Worm (Caenorhabditis elegans) whole organism, late embryonic: ENCODE measurements around the gene ttbk-8.1.

Experiments used
- ceh-2 ChIP-seq: sonication (generic microtip); optimal IDR thresholded peaks from 2 replicates; lab custom pipeline; 2016; ENCODE audit warnings: missing genotype, missing genetic modification characterization, missing compliant biosample characterization
- ceh-45 ChIP-seq: fragments of 200-800 bp; sonication (Bioruptor generic); IDR thresholded peaks from 2 replicates; pipeline ENCODE4 v1.3.6; 2022; ENCODE audit warnings: missing genetic modification reagents, missing genetic modification characterization, missing compliant biosample characterization
- elt-2 ChIP-seq: sonication (generic microtip); optimal IDR thresholded peaks from 2 replicates; lab custom pipeline; 2016; ENCODE audit warnings: missing genetic modification reagents, missing genetic modification characterization, missing compliant biosample characterization
- elt-4 ChIP-seq: sonication (generic microtip); optimal IDR thresholded peaks from 2 replicates; lab custom pipeline; 2016; ENCODE audit warnings: missing genetic modification characterization, missing compliant biosample characterization
- ets-4 ChIP-seq: sonication (generic microtip); optimal IDR thresholded peaks from 2 replicates; lab custom pipeline; 2016; ENCODE audit warnings: missing genetic modification characterization, missing compliant biosample characterization
- lim-6 ChIP-seq: sonication (generic microtip); optimal IDR thresholded peaks from 2 replicates; lab custom pipeline; 2016; ENCODE audit warnings: missing genetic modification characterization, missing compliant biosample characterization
- mec-3 ChIP-seq: sonication (generic microtip); optimal IDR thresholded peaks from 2 replicates; lab custom pipeline; 2016; ENCODE audit warnings: borderline replicate concordance, missing genetic modification characterization, missing compliant biosample characterization
- nfya-1 ChIP-seq: sonication (generic microtip); optimal IDR thresholded peaks from 2 replicates; lab custom pipeline; 2017; ENCODE audit warnings: missing genetic modification characterization, mild to moderate bottlenecking, missing compliant biosample characterization, antibody characterized with exemption, moderate library complexity
- nhr-11 ChIP-seq: fragments of 150-350 bp; optimal IDR thresholded peaks from 2 replicates; lab custom pipeline; 2014; ENCODE audit warnings: missing biosample characterization, missing genetic modification characterization
- nhr-232 ChIP-seq: sonication (generic microtip); optimal IDR thresholded peaks from 2 replicates; lab custom pipeline; 2016; ENCODE audit warnings: missing genetic modification characterization, missing compliant biosample characterization
- pha-4 ChIP-seq: fragments of 150-350 bp; optimal IDR thresholded peaks from 2 replicates; lab custom pipeline; 2018; ENCODE audit warnings: missing biosample characterization, missing genetic modification reagents, missing genetic modification characterization
- pqm-1 ChIP-seq: sonication (generic microtip); optimal IDR thresholded peaks from 2 replicates; lab custom pipeline; 2016; ENCODE audit warnings: missing genetic modification characterization, missing compliant biosample characterization
- rnt-1 ChIP-seq: sonication (generic microtip); optimal IDR thresholded peaks from 2 replicates; lab custom pipeline; 2016; ENCODE audit warnings: missing genetic modification characterization, missing compliant biosample characterization
- tbx-2 ChIP-seq: sonication (generic microtip); optimal IDR thresholded peaks from 2 replicates; lab custom pipeline; 2016; ENCODE audit warnings: missing genetic modification characterization, missing compliant biosample characterization

DNA sequence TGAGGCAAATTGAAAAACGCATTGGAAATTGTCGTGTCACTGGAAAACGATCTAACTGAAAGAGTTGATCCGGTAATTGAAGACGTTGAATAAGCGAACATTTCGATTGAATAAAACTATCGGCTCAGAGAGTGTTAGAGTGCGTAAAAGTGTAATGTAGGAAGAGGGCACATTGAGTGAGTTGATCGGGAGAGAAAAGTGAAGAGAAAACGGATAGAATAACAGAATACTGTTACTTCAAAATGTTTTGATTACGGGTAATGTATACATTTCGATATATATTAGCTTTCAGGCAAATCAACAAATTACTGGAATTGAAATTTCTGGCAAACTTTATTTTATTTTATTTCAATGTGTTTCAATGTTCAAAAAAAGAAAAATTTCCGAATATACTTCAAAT, 17.4 kb upstream of the ttbk-8.1 start, which contains the start of gene uso-1:
- TF ChIP-seq nhr-11 (tag; lab: Kevin White, UChicago), result no peak
- TF ChIP-seq ets-4 (tag; lab: Kevin White, UChicago), result no peak
- TF ChIP-seq tbx-2 (tag; lab: Kevin White, UChicago), result no peak
- TF ChIP-seq ceh-2 (tag; lab: Kevin White, UChicago), result no peak
- no peak for TF ChIP-seq elt-2 (tag; lab: Kevin White, UChicago)
- no peak for TF ChIP-seq pqm-1
- TF ChIP-seq elt-4 (tag; lab: Kevin White, UChicago), result no peak
- TF ChIP-seq nfya-1 (tag; lab: Kevin White, UChicago), result no peak
- TF ChIP-seq lim-6, result no peak
- no peak for TF ChIP-seq rnt-1 (tag; lab: Kevin White, UChicago)
- TF ChIP-seq nhr-232 (tag; lab: Kevin White, UChicago), result no peak
- no peak for TF ChIP-seq ceh-45
- TF ChIP-seq pha-4 (tag; lab: Kevin White, UChicago), result no peak
- TF ChIP-seq mec-3 (tag; lab: Kevin White, UChicago), result no peak
